Fruit fly (Drosophila melanogaster) Kc167 (cell line): ENCODE results near the gene ZnT33D.

Experiments
- Myc ChIP-seq: fragments of >200 bp; optimal IDR thresholded peaks from 2 replicates; lab custom pipeline; 2017; ENCODE audit warnings: missing external identifiers
- Sin3A ChIP-seq: fragments of >200 bp; optimal IDR thresholded peaks from 2 replicates; lab custom pipeline; 2018; ENCODE audit warnings: missing external identifiers
- ttk ChIP-seq: sonication (Bioruptor generic); optimal IDR thresholded peaks from 2 replicates; lab custom pipeline; 2017; ENCODE audit warnings: missing external identifiers

DNA sequence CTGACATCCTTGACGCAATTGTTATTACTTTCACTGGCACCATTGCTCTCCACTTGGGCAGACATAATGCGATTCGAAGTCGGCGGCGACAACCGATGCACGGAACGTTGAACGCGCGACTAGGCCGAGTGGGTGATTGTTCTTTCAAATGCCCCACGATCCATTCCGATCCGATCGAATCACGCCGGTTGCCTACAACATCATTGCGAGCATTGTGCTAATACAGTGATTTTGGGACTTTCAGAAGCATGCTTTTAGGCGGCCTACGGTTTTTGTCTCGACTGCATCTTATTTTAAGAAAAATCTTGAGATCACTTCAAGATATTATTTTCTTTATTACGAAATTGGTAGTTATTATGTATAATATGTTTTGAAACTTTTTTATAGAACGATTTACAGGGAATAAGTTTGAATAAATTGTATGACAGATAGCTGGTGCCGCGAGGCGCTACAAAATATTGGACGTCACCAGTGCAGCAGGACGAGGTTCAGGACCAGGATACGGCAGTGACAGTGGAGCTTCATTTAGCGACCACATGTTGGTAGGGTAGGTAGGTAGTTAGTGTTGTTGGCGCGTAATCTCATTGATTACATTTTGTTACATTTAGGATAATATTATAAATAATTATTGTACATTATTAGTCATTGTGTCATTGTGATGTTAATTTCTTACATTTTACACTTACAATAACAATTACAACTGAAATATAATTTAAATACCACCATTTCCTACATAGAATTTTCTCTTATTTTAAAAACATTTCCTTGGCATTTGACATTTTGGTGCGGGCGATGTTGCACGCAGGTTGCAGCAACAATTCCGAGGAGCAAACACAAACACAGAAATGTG lies 30.5 kb upstream of the ZnT33D start, which contains the start of gene rho-6:
- TF ChIP-seq ttk (lab: Kevin White, UChicago) (no peak), Sin3A (no peak), Myc (lab: Kevin White, UChicago) (no peak)
